Worm (Caenorhabditis elegans) whole organism, L3 larva: ENCODE data around the gene twk-13.

Source experiments
- R02D3.7 ChIP-seq: fragments of 150-350 bp; optimal IDR thresholded peaks from 2 replicates; lab custom pipeline; 2014; ENCODE audit warnings: missing biosample characterization, missing genetic modification characterization
- ZK546.5 ChIP-seq: sonication (generic microtip); optimal IDR thresholded peaks from 2 replicates; lab custom pipeline; 2017; ENCODE audit warnings: missing biosample characterization, missing genetic modification characterization
- aly-2 ChIP-seq: fragments of 150-350 bp; optimal IDR thresholded peaks from 2 replicates; lab custom pipeline; 2014; ENCODE audit warnings: missing biosample characterization, missing genetic modification characterization
- ama-1 ChIP-seq: fragments of 150-350 bp; optimal IDR thresholded peaks from 2 replicates; lab custom pipeline; 2018
- ceh-16 ChIP-seq: sonication (generic microtip); optimal IDR thresholded peaks from 2 replicates; lab custom pipeline; 2017; ENCODE audit warnings: missing biosample characterization, missing genetic modification characterization
- ceh-28 ChIP-seq: fragments of 150-350 bp; optimal IDR thresholded peaks from 2 replicates; lab custom pipeline; 2014; ENCODE audit warnings: missing biosample characterization, missing genetic modification reagents, missing genetic modification characterization
- ceh-82 ChIP-seq: fragments of 150-350 bp; optimal IDR thresholded peaks from 2 replicates; lab custom pipeline; 2014; ENCODE audit warnings: missing biosample characterization, missing genetic modification characterization
- daf-12 ChIP-seq: fragments of 150-350 bp; optimal IDR thresholded peaks from 2 replicates; lab custom pipeline; 2014; ENCODE audit warnings: missing biosample characterization, missing genetic modification reagents, missing genetic modification characterization
- egl-27 ChIP-seq: sonication (generic microtip); optimal IDR thresholded peaks from 4 replicates; lab custom pipeline; 2017; ENCODE audit warnings: missing biosample characterization, missing genetic modification reagents, missing genetic modification characterization
- egl-5 ChIP-seq: fragments of 150-350 bp; optimal IDR thresholded peaks from 2 replicates; lab custom pipeline; 2017; ENCODE audit warnings: missing biosample characterization, missing genetic modification reagents, missing genetic modification characterization, inconsistent platforms
- elt-1 ChIP-seq: fragments of 150-350 bp; optimal IDR thresholded peaks from 2 replicates; lab custom pipeline; 2014; ENCODE audit warnings: missing biosample characterization, missing genetic modification characterization
- elt-2 ChIP-seq: sonication (generic microtip); optimal IDR thresholded peaks from 2 replicates; lab custom pipeline; 2016; ENCODE audit warnings: missing genetic modification reagents, mild to moderate bottlenecking, missing genetic modification characterization, missing compliant biosample characterization
- elt-3 ChIP-seq, 3 experiments: fragments of 150-350 bp in 1 of 3; sonication (generic microtip) in 2 of 3; optimal IDR thresholded peaks; 2 replicates in 2 of 3; 4 replicates in 1 of 3; lab custom pipeline; 2014 to 2017; ENCODE audit warnings: missing biosample characterization in 3 of 3, missing genetic modification characterization in 3 of 3
- eor-1 ChIP-seq, 2 experiments: fragments of 150-350 bp; optimal IDR thresholded peaks; 2 replicates each; lab custom pipeline; 2014 to 2018; ENCODE audit warnings: missing biosample characterization in 2 of 2, missing genetic modification characterization in 2 of 2
- fkh-10 ChIP-seq: sonication (generic microtip); optimal IDR thresholded peaks from 2 replicates; lab custom pipeline; 2017; ENCODE audit warnings: missing biosample characterization, missing genetic modification reagents, missing genetic modification characterization
- fkh-2 ChIP-seq: fragments of 150-350 bp; optimal IDR thresholded peaks from 2 replicates; lab custom pipeline; 2014; ENCODE audit warnings: missing biosample characterization, missing genetic modification reagents, missing genetic modification characterization
- fos-1 ChIP-seq: fragments of 150-350 bp; optimal IDR thresholded peaks from 2 replicates; lab custom pipeline; 2014; ENCODE audit warnings: missing biosample characterization, missing genetic modification characterization
- hmg-11 ChIP-seq: sonication (generic microtip); optimal IDR thresholded peaks from 2 replicates; lab custom pipeline; 2016; ENCODE audit warnings: missing genetic modification characterization, missing compliant biosample characterization
- lin-15B ChIP-seq: fragments of 150-350 bp; optimal IDR thresholded peaks from 2 replicates; lab custom pipeline; 2014; ENCODE audit warnings: missing biosample characterization, missing genetic modification characterization
- lin-39 ChIP-seq: fragments of 150-350 bp; optimal IDR thresholded peaks from 2 replicates; lab custom pipeline; 2018; ENCODE audit warnings: missing biosample characterization, missing genetic modification reagents, missing genetic modification characterization
- mdl-1 ChIP-seq: fragments of 150-350 bp; optimal IDR thresholded peaks from 2 replicates; lab custom pipeline; 2014; ENCODE audit warnings: missing biosample characterization, missing genetic modification characterization
- mml-1 ChIP-seq: fragments of 150-350 bp; sonication (generic microtip); optimal IDR thresholded peaks from 3 replicates; lab custom pipeline; 2014; ENCODE audit warnings: missing biosample characterization, missing genetic modification characterization
- nfya-1 ChIP-seq: sonication (generic microtip); optimal IDR thresholded peaks from 2 replicates; lab custom pipeline; 2017; ENCODE audit warnings: missing genetic modification characterization, mild to moderate bottlenecking, missing compliant biosample characterization, antibody characterized with exemption, moderate library complexity; ENCODE audit not compliant: insufficient read depth
- nhr-11 ChIP-seq: fragments of 150-350 bp; optimal IDR thresholded peaks from 2 replicates; lab custom pipeline; 2014; ENCODE audit warnings: missing biosample characterization, missing genetic modification characterization
- nhr-12 ChIP-seq: fragments of 150-350 bp; optimal IDR thresholded peaks from 2 replicates; lab custom pipeline; 2014; ENCODE audit warnings: missing biosample characterization, missing genetic modification characterization
- nhr-23 ChIP-seq: fragments of 150-350 bp; optimal IDR thresholded peaks from 2 replicates; lab custom pipeline; 2014; ENCODE audit warnings: missing biosample characterization, missing genetic modification reagents, missing genetic modification characterization
- nhr-237 ChIP-seq: fragments of 150-350 bp; optimal IDR thresholded peaks from 2 replicates; lab custom pipeline; 2014; ENCODE audit warnings: missing biosample characterization, missing genetic modification characterization
- nhr-25 ChIP-seq: sonication (generic microtip); optimal IDR thresholded peaks from 2 replicates; lab custom pipeline; 2017; ENCODE audit warnings: missing biosample characterization, missing genetic modification characterization
- nhr-28 ChIP-seq: fragments of 150-350 bp; optimal IDR thresholded peaks from 2 replicates; lab custom pipeline; 2014; ENCODE audit warnings: missing biosample characterization, missing genetic modification characterization
- nhr-43 ChIP-seq: sonication (generic microtip); optimal IDR thresholded peaks from 2 replicates; lab custom pipeline; 2016; ENCODE audit warnings: mild to moderate bottlenecking, missing genetic modification characterization, missing compliant biosample characterization; ENCODE audit not compliant: poor library complexity, severe bottlenecking
- nhr-67 ChIP-seq: fragments of 150-350 bp; optimal IDR thresholded peaks from 2 replicates; lab custom pipeline; 2014; ENCODE audit warnings: missing biosample characterization, missing genetic modification characterization
- nhr-77 ChIP-seq: fragments of 150-350 bp; optimal IDR thresholded peaks from 2 replicates; lab custom pipeline; 2014; ENCODE audit warnings: missing biosample characterization, missing genetic modification characterization
- pha-4 ChIP-seq: fragments of 150-350 bp; optimal IDR thresholded peaks from 2 replicates; lab custom pipeline; 2014; ENCODE audit warnings: missing biosample characterization, missing genetic modification reagents, missing genetic modification characterization
- pqm-1 ChIP-seq: fragments of 150-350 bp; optimal IDR thresholded peaks from 2 replicates; lab custom pipeline; 2017; ENCODE audit warnings: missing biosample characterization, missing genetic modification characterization, inconsistent platforms
- sea-2 ChIP-seq: fragments of 150-350 bp; sonication (generic microtip); optimal IDR thresholded peaks from 4 replicates; lab custom pipeline; 2014; ENCODE audit warnings: missing biosample characterization, missing genetic modification reagents, missing genetic modification characterization
- skn-1 ChIP-seq: fragments of 150-350 bp; optimal IDR thresholded peaks from 2 replicates; lab custom pipeline; 2014; ENCODE audit warnings: missing biosample characterization, missing genetic modification characterization
- snpc-4 ChIP-seq: fragments of 150-350 bp; optimal IDR thresholded peaks from 2 replicates; lab custom pipeline; 2014; ENCODE audit warnings: missing biosample characterization, missing genetic modification characterization
- tbx-2 ChIP-seq: sonication (generic microtip); optimal IDR thresholded peaks from 2 replicates; lab custom pipeline; 2016; ENCODE audit warnings: mild to moderate bottlenecking, missing genetic modification characterization, missing compliant biosample characterization
- unc-39 ChIP-seq: sonication (generic microtip); optimal IDR thresholded peaks from 4 replicates; lab custom pipeline; 2017; ENCODE audit warnings: missing biosample characterization, missing genetic modification characterization
- unc-62 ChIP-seq: fragments of 150-350 bp; sonication (generic microtip); optimal IDR thresholded peaks from 4 replicates; lab custom pipeline; 2014; ENCODE audit warnings: missing biosample characterization, missing genetic modification reagents, missing genetic modification characterization
- zag-1 ChIP-seq: fragments of 150-350 bp; optimal IDR thresholded peaks from 2 replicates; lab custom pipeline; 2014; ENCODE audit warnings: missing biosample characterization, missing genetic modification characterization
- ztf-11 ChIP-seq: fragments of 150-350 bp; optimal IDR thresholded peaks from 2 replicates; lab custom pipeline; 2014; ENCODE audit warnings: missing biosample characterization, missing genetic modification characterization
- ztf-4 ChIP-seq: fragments of 150-350 bp; optimal IDR thresholded peaks from 2 replicates; lab custom pipeline; 2014; ENCODE audit warnings: missing biosample characterization, missing genetic modification characterization

twk-13 gene

DNA sequence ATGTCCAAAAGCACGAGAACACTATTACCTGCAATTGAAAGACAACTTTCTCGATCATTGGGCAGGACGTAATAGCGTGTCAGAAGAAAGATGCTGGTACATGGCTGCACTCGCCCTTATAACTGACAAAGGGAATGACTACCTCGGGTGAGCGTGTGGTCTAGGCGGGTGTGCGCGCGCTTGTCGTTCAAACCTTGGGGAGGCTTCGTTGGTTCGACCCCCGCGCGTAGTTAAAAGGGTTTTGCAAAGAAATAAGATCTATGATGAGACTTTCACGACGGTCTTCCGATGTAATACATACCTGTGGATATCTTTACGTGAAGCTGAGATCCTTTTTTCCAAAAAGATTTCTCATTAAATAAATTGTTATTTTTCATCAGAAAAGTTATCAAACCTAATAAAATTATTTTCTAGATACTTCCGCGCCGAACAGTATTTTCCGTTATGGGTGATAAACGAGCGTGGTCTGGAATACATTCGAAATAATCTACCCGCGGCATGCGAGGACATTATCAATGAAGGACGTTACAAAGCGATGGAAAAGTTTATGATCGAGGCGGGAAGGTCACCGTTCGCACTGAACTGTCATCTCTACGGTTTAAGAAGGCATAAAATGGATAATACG lies 34.2 kb downstream of the twk-13 start (continued):
- TF ChIP-seq ZK546.5 (peak; percentile 7), ceh-28 (tag; lab: Kevin White, UChicago) (peak; percentile 46), nhr-28 (tag; lab: Kevin White, UChicago) (peak; percentile 56), fkh-10 (GFP tag; lab: Kevin White, UChicago) (peak; percentile 45), nhr-23 (tag; lab: Kevin White, UChicago) (peak; percentile 70), lin-39 (tag; lab: Kevin White, UChicago) (peak; percentile 89), egl-27 (tag; lab: Kevin White, UChicago) (peak; percentile 1), unc-62 (GFP tag; lab: Kevin White, UChicago) (peak; percentile 13), nhr-25 (peak; percentile 70), nhr-77 (tag; lab: Kevin White, UChicago) (peak; percentile 75), elt-2 (peak; percentile 63)

ce11 chrV:12301985-12302591 lies 35.7 kb downstream of the twk-13 start, which contains the start of the genes frm-7 and F55C5.17:
frm-7 (plus strand) TSS chrV:12302484.
F55C5.17 (plus strand) TSS chrV:12302541.
- TF ChIP-seq ceh-82, result no peak
- TF ChIP-seq lin-15B, result no peak
- peak; percentile 12 for TF ChIP-seq pha-4 (tag; lab: Kevin White, UChicago)
- no peak for TF ChIP-seq R02D3.7 (tag; lab: Kevin White, UChicago)
- no peak for TF ChIP-seq nhr-23 (tag; lab: Kevin White, UChicago)
- no peak for TF ChIP-seq ceh-28 (tag; lab: Kevin White, UChicago)
- TF ChIP-seq skn-1 (tag; lab: Kevin White, UChicago), result no peak
- TF ChIP-seq egl-5, result no peak
- peak; percentile 90 for TF ChIP-seq elt-2
- no peak for TF ChIP-seq ztf-11 (tag; lab: Kevin White, UChicago)
- no peak for TF ChIP-seq ama-1
- no peak for TF ChIP-seq ceh-16 (tag; lab: Kevin White, UChicago)
- no peak for TF ChIP-seq ztf-4 (tag; lab: Kevin White, UChicago)
- TF ChIP-seq fkh-2, result no peak
- no peak for TF ChIP-seq fos-1 (tag; lab: Kevin White, UChicago)
- no peak for TF ChIP-seq nhr-25
- TF ChIP-seq tbx-2 (tag; lab: Kevin White, UChicago), result no peak
- no peak for TF ChIP-seq nhr-67 (tag; lab: Kevin White, UChicago)
- no peak for TF ChIP-seq nhr-43
- TF ChIP-seq pqm-1 (tag; lab: Kevin White, UChicago), result peak; percentile 63
- TF ChIP-seq ZK546.5, result no peak

- TF ChIP-seq lin-15B (no peak), pqm-1 (tag; lab: Kevin White, UChicago) (peak; percentile 13), elt-2 (peak; percentile 75), nhr-25 (peak; percentile 6), ama-1 (peak; percentile 3), pha-4 (tag; lab: Kevin White, UChicago) (peak; percentile 73), nhr-43 (no peak), nhr-23 (tag; lab: Kevin White, UChicago) (peak; percentile 24)
These were observed 36.9 kb downstream of the twk-13 start for ce11 chrV:12300780-12301460.

DNA sequence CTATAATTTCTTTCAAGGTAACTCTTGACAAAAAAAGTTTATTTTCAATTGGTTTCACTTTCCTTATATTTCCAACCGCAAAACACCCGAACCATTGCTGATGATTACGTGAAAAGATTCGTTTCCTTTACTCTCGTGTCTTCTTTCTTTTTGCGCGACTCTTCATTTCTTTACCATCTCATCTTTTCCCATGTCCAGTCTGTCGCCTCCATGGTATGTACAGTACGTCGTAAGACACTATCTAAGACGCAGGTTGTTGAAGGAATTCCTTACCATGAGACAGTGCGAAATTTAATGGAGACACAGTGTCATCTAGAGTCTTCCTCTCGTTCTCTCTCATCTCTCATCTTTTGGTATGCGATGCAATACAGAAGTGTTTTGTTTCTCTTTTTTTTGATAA lies 37.6 kb downstream of the twk-13 start:
- TF ChIP-seq sea-2 (GFP tag; lab: Kevin White, UChicago) (no peak), egl-5 (no peak), aly-2 (tag; lab: Kevin White, UChicago) (no peak), nhr-237 (tag; lab: Kevin White, UChicago) (no peak), mml-1 (tag; lab: Kevin White, UChicago) (no peak), elt-3 (tag; optimal IDR thresholded peaks at IDR 0.05; lab: Kevin White, UChicago) (peak in 1 of 3 experiments; percentile 56), skn-1 (tag; lab: Kevin White, UChicago) (no peak), ceh-28 (tag; lab: Kevin White, UChicago) (peak; percentile 58), mdl-1 (tag; lab: Kevin White, UChicago) (peak; percentile 25), hmg-11 (tag; lab: Kevin White, UChicago) (no peak), elt-1 (tag; lab: Kevin White, UChicago) (peak; percentile 43), fos-1 (tag; lab: Kevin White, UChicago) (no peak), eor-1 (tag; optimal IDR thresholded peaks at IDR 0.05; lab: Kevin White, UChicago) (no peak), ceh-16 (tag; lab: Kevin White, UChicago) (no peak), fkh-2 (no peak), snpc-4 (tag; lab: Kevin White, UChicago) (peak; percentile 33), egl-27 (tag; lab: Kevin White, UChicago) (peak; percentile 42), nhr-11 (tag; lab: Kevin White, UChicago) (no peak), zag-1 (tag; lab: Kevin White, UChicago) (no peak), ama-1 (peak; percentile 55), nhr-12 (tag; lab: Kevin White, UChicago) (no peak), tbx-2 (tag; lab: Kevin White, UChicago) (no peak), nhr-77 (tag; lab: Kevin White, UChicago) (no peak), fkh-10 (GFP tag; lab: Kevin White, UChicago) (no peak), daf-12 (tag; lab: Kevin White, UChicago) (no peak), unc-62 (GFP tag; lab: Kevin White, UChicago) (peak; percentile 58), nfya-1 (tag; lab: Kevin White, UChicago) (peak; percentile 50), pha-4 (tag; lab: Kevin White, UChicago) (peak; percentile 91), unc-39 (no peak), ZK546.5 (no peak)
